Fruit fly (Drosophila melanogaster): Measurements from ENCODE around the gene swa.
A peak's percentile ranks its signal among the peaks of the same experiment; 100 is the strongest.

The swa gene

DNA sequence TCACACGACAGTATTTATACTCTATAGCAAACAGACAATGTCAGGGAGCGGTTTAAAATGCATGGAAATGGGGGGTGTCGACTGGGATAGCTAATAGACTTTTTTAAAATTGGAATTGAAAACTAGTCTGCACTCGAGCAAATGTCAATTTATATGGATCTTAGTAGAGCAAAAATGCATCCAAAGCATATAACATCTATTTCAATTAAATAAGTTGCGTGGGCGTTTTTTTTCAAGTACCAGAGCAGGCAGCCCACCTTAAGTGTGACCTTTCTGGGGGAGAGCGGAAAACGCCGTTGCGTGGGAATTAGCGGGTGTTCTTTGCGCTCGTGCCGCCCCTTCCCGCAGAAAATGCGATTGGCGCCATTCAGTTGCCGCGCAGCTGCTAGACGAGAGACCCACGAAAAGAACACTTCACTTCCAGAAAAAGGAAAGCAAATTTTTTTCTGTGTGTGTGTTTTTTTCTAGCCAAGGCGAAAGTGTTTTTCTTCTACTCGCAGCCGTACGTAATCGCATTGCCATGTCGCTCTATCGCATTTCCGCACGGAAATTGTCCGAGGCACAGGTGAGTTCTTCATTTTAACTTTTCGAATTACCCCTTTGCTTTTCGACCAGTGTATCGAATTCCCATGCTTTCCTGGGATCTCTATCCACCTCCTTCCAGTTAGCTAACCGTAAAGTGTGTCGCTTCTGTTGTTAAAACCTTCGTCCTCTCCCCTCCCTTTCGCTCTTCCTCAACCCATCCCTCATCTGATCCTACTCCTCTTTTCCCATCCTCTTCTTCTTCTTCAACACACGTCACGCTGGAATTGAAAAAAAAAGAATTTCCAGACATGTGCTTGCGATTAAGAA is 13.4 kb downstream of the swa start (continued):
- TF ChIP-seq Sox102F (GFP tag; optimal IDR thresholded peaks at IDR 0.05) (peak; percentile 35), CG10631 (GFP tag; optimal IDR thresholded peaks at IDR 0.05) (peak; percentile 19), pdm3 (GFP tag; optimal IDR thresholded peaks at IDR 0.05) (peak; percentile 3), vri (GFP tag; optimal IDR thresholded peaks at IDR 0.05) (peak; percentile 53), CG11902 (GFP tag; optimal IDR thresholded peaks at IDR 0.05) (no peak), fkh (GFP tag; optimal IDR thresholded peaks at IDR 0.05) (no peak), acj6 (GFP tag; optimal IDR thresholded peaks at IDR 0.05) (peak; percentile 9), CG9139 (GFP tag; optimal IDR thresholded peaks at IDR 0.05) (no peak), eg (GFP tag; IDR thresholded peaks at IDR 0.05) (0 out of 3 replicates have a peak, but pooled peaks have one; percentile 33), CG6792 (GFP tag; optimal IDR thresholded peaks at IDR 0.05) (no peak)

DNA sequence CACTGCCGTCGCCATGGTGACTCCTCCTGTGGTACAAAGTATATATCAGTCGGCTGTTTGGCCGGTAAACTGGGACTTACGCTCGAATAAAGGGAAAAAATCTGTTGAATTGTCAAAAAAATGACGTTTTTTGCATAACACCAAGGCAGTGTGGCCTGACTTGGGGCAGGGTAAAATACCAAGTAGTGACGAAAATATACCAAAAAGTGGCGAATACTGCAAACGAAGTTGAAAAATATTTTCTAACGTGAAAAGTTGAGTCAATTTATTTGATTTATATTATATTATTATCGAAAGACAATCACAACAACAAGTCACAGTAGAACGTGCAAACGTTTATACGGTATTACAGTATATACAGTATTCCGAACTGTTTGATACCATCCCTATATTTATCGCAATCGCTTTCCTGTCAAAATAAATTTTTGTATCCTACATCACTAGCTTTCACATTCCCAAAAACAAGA is 15.3 kb downstream of the swa start, which contains the start of the genes ND-B16.6 and kdn:
Gene ND-B16.6 (minus strand): TSS at position 189 of the 467 bp plus-strand sequence.
Gene kdn (plus strand): TSS at position 417 of the 467 bp plus-strand sequence.
- TF ChIP-seq pdm3 (GFP tag; optimal IDR thresholded peaks at IDR 0.05) (no peak), CG6792 (GFP tag; optimal IDR thresholded peaks at IDR 0.05) (no peak), CG11762 (GFP tag; optimal IDR thresholded peaks at IDR 0.05; ENCODE audit: insufficient read depth) (no peak), CG3919 (GFP tag; optimal IDR thresholded peaks at IDR 0.05) (no peak), CG34406 (GFP tag; optimal IDR thresholded peaks at IDR 0.05) (no peak), salr (GFP tag; optimal IDR thresholded peaks at IDR 0.05) (no peak), CG8119 (GFP tag; IDR thresholded peaks at IDR 0.05) (no peak), achi (GFP tag; optimal IDR thresholded peaks at IDR 0.05) (peak; percentile 52), CG3032 (tag; optimal IDR thresholded peaks at IDR 0.05) (no peak), svp (GFP tag) (peak; percentile 51), eg (GFP tag; IDR thresholded peaks at IDR 0.05) (no peak), CG10669 (GFP tag; optimal IDR thresholded peaks at IDR 0.05) (no peak), Lpt (GFP tag; optimal IDR thresholded peaks at IDR 0.05) (no peak), vri (GFP tag; optimal IDR thresholded peaks at IDR 0.05) (peak; percentile 34), CG6163 (GFP tag; IDR thresholded peaks at IDR 0.05) (no peak), CG9139 (GFP tag; optimal IDR thresholded peaks at IDR 0.05) (no peak)

DNA sequence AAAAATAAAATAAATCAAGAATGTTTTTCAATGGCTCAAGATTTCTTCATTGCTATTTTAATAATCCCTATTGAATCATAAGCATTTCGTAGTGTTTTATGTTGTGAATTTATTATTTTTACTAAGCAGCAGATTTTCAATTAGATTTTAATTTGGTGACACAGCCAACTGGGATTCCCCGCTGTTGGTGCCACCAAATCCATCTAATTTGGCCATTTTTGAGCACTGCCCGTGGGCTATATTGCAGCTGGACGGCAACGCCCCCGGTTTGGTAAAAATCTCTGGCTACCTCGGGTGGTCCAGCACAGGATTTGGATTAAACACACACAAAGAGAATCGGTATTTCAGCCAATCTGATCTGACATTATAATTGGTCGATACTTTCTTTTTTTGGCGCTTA is 16.3 kb downstream of the swa start:
- TF ChIP-seq Hr38 (GFP tag; optimal IDR thresholded peaks at IDR 0.05) (no peak), Gug (GFP tag; IDR thresholded peaks at IDR 0.05) (no peak)

DNA sequence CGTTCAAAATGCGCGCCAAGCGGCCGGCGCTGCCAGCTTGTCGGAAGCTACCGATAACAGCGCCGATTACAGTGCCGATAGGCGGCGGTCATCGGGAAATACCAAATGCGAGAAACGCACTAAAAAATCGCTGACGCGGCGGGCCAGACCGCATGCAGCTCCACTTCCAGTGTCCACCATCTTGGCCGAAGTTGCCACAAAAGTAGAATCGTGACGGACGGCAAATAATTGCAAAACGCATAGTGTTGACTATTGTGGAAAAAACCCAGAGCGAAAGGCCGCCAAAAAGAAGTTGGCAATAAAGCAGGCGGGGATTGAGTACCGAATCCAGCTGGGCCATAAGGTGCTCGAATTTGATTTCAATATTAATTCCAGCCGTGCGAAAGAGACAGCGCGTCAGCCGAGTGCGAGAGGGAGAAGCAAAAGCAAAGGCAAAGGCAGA is 18.6 kb downstream of the swa start, which contains the start of gene CG3847:
Gene CG3847 (plus strand): TSS at position 178 of the 442 bp plus-strand sequence.
- no peak for TF ChIP-seq Hr38 (GFP tag; optimal IDR thresholded peaks at IDR 0.05)
- TF ChIP-seq CG8319 (GFP tag; optimal IDR thresholded peaks at IDR 0.05), result no peak
- TF ChIP-seq Blimp-1 (GFP tag; optimal IDR thresholded peaks at IDR 0.05), result no peak
- no peak for TF ChIP-seq CG16779 (tag; optimal IDR thresholded peaks at IDR 0.05)
- no peak for TF ChIP-seq salr (GFP tag; optimal IDR thresholded peaks at IDR 0.05)
- TF ChIP-seq fkh (GFP tag; optimal IDR thresholded peaks at IDR 0.05), result peak; percentile 46
- TF ChIP-seq Sox14 (GFP tag; optimal IDR thresholded peaks at IDR 0.05), result no peak
- TF ChIP-seq CG4318 (GFP tag; optimal IDR thresholded peaks at IDR 0.05), result no peak
- TF ChIP-seq CG6163 (GFP tag; IDR thresholded peaks at IDR 0.05), result no peak; the same call in 2 of the 3 replicates
- no peak for TF ChIP-seq Sox15 (GFP tag; optimal IDR thresholded peaks at IDR 0.05)
- no peak for TF ChIP-seq CG10631 (GFP tag; optimal IDR thresholded peaks at IDR 0.05)
- no peak for TF ChIP-seq CG11294 (GFP tag; IDR thresholded peaks at IDR 0.05)
- peak; percentile 41 for TF ChIP-seq CG3919 (GFP tag; optimal IDR thresholded peaks at IDR 0.05)
- peak; percentile 14 for TF ChIP-seq lz (GFP tag; optimal IDR thresholded peaks at IDR 0.05)
- TF ChIP-seq fd59A (GFP tag; optimal IDR thresholded peaks at IDR 0.05), result no peak
- peak; percentile 36 for TF ChIP-seq cyc (GFP tag; optimal IDR thresholded peaks at IDR 0.05)
- TF ChIP-seq acj6 (GFP tag; optimal IDR thresholded peaks at IDR 0.05), result peak; percentile 7
- TF ChIP-seq fd85E (GFP tag; optimal IDR thresholded peaks at IDR 0.05), result no peak
- TF ChIP-seq esn (GFP tag; optimal IDR thresholded peaks at IDR 0.05), result peak; percentile 46
- TF ChIP-seq CG7368 (GFP tag; optimal IDR thresholded peaks at IDR 0.05), result no peak
- TF ChIP-seq achi (GFP tag; optimal IDR thresholded peaks at IDR 0.05), result peak; percentile 13
- no peak for TF ChIP-seq net (GFP tag; optimal IDR thresholded peaks at IDR 0.05)
- no peak for TF ChIP-seq CG15336 (GFP tag; IDR thresholded peaks at IDR 0.05)
- peak; percentile 14 for TF ChIP-seq Met (GFP tag; optimal IDR thresholded peaks at IDR 0.05)
- TF ChIP-seq CG1621 (tag; optimal IDR thresholded peaks at IDR 0.05), result no peak
- no peak for TF ChIP-seq Ets96B (tag; optimal IDR thresholded peaks at IDR 0.05)
- TF ChIP-seq CG8119 (GFP tag; IDR thresholded peaks at IDR 0.05), result no peak
- peak; percentile 39 for TF ChIP-seq CG31627 (GFP tag; optimal IDR thresholded peaks at IDR 0.05)
- no peak for TF ChIP-seq OdsH (GFP tag; optimal IDR thresholded peaks at IDR 0.05)

Measured in whole organism, prepupa.